Worm (Caenorhabditis elegans) whole organism, midembryonic: ENCODE results near the gene rpac-40.

Source experiments
- T22C8.4 ChIP-seq: fragments of 200-800 bp; sonication (Bioruptor generic); IDR thresholded peaks from 2 replicates; pipeline ENCODE4 v1.3.6; 2022; ENCODE audit warnings: missing genetic modification characterization, missing compliant biosample characterization
- cog-1 ChIP-seq: sonication (generic microtip); optimal IDR thresholded peaks from 2 replicates; lab custom pipeline; 2016; ENCODE audit warnings: missing genetic modification characterization, missing compliant biosample characterization
- flt-1 ChIP-seq: fragments of 200-800 bp; sonication (Bioruptor generic); IDR thresholded peaks from 2 replicates; pipeline ENCODE4 v1.3.6; 2022; ENCODE audit warnings: missing genetic modification characterization, missing compliant biosample characterization
- med-1 ChIP-seq: sonication (generic microtip); optimal IDR thresholded peaks from 2 replicates; lab custom pipeline; 2017; ENCODE audit warnings: missing genetic modification characterization, mild to moderate bottlenecking, missing compliant biosample characterization, antibody characterized with exemption, missing genetic modification reagents; ENCODE audit not compliant: insufficient read depth
- ref-1 ChIP-seq: fragments of 200-800 bp; sonication (Bioruptor generic); conservative IDR thresholded peaks from 2 replicates; pipeline ENCODE4 v1.3.6; 2022; ENCODE audit warnings: missing genetic modification reagents, missing genetic modification characterization, missing compliant biosample characterization
- tab-1 ChIP-seq: fragments of 200-800 bp; sonication (Bioruptor generic); IDR thresholded peaks from 2 replicates; pipeline ENCODE4 v1.3.6; 2022; ENCODE audit warnings: missing genetic modification characterization, missing compliant biosample characterization
- ztf-23 ChIP-seq: fragments of 200-800 bp; sonication (Bioruptor generic); IDR thresholded peaks from 2 replicates; pipeline ENCODE4 v1.3.6; 2022; ENCODE audit warnings: missing genetic modification reagents, missing genetic modification characterization, missing compliant biosample characterization

DNA sequence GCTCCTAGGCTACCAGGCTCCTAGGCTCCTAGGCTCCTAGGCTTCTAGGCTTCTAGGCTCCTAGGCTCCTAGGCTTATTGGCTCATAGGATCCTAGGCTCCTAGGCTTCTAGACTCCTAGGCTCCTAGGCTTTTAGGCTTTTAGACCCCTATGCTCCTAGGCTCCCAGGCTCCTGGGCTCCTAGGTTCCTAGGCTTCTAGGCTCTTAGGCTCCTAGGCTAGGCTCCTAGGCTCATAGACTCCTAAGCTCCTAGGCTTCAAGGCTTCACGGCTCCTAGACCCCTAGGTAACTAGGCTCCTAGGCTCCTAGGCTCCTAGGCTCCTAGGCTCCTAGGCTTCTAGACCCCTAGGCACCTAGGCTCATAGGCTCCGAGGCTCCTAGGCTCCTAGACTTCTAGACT is 47.9 kb upstream of the rpac-40 start:
- TF ChIP-seq cog-1 (tag; lab: Kevin White, UChicago) = no peak
- TF ChIP-seq ztf-23 (GFP tag; lab: Robert Waterston, UW) = no peak
- TF ChIP-seq flt-1 (GFP tag; lab: Robert Waterston, UW) = peak; percentile 48; the same call in 1 of the 2 replicates
- no peak for TF ChIP-seq med-1 (GFP tag; lab: Kevin White, UChicago)
- TF ChIP-seq ref-1 (GFP tag; lab: Robert Waterston, UW) = no peak
- peak; percentile 47; the same call in 1 of the 2 replicates for TF ChIP-seq tab-1 (GFP tag; lab: Robert Waterston, UW)
- TF ChIP-seq T22C8.4 = no peak
